Worm (Caenorhabditis elegans) whole organism, young adult: Measurements from ENCODE around the gene nas-28.

Experiments used
- C17E4.6 ChIP-seq: fragments of 200-800 bp; sonication (Bioruptor generic); IDR thresholded peaks from 2 replicates; pipeline ENCODE4 v1.3.6; 2022; ENCODE audit warnings: missing genetic modification reagents, missing genetic modification characterization, missing compliant biosample characterization
- K12H6.12 ChIP-seq: fragments of 200-800 bp; sonication (Bioruptor generic); optimal IDR thresholded peaks from 2 replicates; lab custom pipeline; 2018; ENCODE audit warnings: mild to moderate bottlenecking, missing genetic modification characterization, missing compliant biosample characterization
- bed-1 ChIP-seq: fragments of 200-800 bp; sonication (Bioruptor generic); IDR thresholded peaks from 2 replicates; pipeline ENCODE4 v1.3.6; 2022; ENCODE audit warnings: missing genetic modification reagents, missing genetic modification characterization, missing compliant biosample characterization
- dpff-1 ChIP-seq: sonication (generic microtip); optimal IDR thresholded peaks from 2 replicates; lab custom pipeline; 2017; ENCODE audit warnings: mild to moderate bottlenecking, missing genetic modification characterization, missing compliant biosample characterization
- madf-10 ChIP-seq: sonication (generic microtip); optimal IDR thresholded peaks from 2 replicates; lab custom pipeline; 2016; ENCODE audit warnings: mild to moderate bottlenecking, missing genetic modification characterization, missing compliant biosample characterization
- nfyb-1 ChIP-seq: fragments of 200-800 bp; sonication (Bioruptor generic); IDR thresholded peaks from 2 replicates; pipeline ENCODE4 v1.3.6; 2022; ENCODE audit warnings: missing genetic modification reagents, missing genetic modification characterization, missing compliant biosample characterization
- pha-4 ChIP-seq: fragments of 150-350 bp; sonication (generic microtip); optimal IDR thresholded peaks from 2 replicates; lab custom pipeline; 2014; ENCODE audit warnings: missing biosample characterization, missing genetic modification reagents, missing genetic modification characterization
- snpc-4 ChIP-seq, 5 experiments: fragments of 150-350 bp in 1 of 5; sonication (generic microtip) in 4 of 5; optimal IDR thresholded peaks; 2 replicates each; lab custom pipeline; 2014 to 2018; ENCODE audit warnings: missing genetic modification characterization in 5 of 5, missing biosample characterization in 3 of 5, antibody characterized with exemption in 2 of 5, mild to moderate bottlenecking in 2 of 5, missing compliant biosample characterization in 2 of 5, missing genotype in 2 of 5, moderate library complexity in 2 of 5, missing genetic modification reagents in 1 of 5

- TF ChIP-seq madf-10 (tag; lab: Kevin White, UChicago) (peak; percentile 43), nfyb-1 (GFP tag; lab: Robert Waterston, UW) (peak; percentile 61; the same call in 1 of the 2 replicates), bed-1 (GFP tag; lab: Robert Waterston, UW) (0 out of 2 replicates have a peak, but pooled peaks have one; percentile 27), K12H6.12 (tag; lab: Kevin White, UChicago) (peak; percentile 64), C17E4.6 (no peak), snpc-4 (GFP tag; optimal IDR thresholded peaks at IDR 0.05; lab: Kevin White, UChicago) (peak; percentile 25), snpc-4 (tag; optimal IDR thresholded peaks at IDR 0.05; lab: Kevin White, UChicago) (no peak), dpff-1 (no peak), pha-4 (tag; lab: Kevin White, UChicago) (no peak)
Measured at ce11 chrIII:6137431-6137830, 45.6 kb downstream of the nas-28 start.
